Worm (Caenorhabditis elegans): ENCODE data around the gene clec-31.

clec-31 gene

DNA sequence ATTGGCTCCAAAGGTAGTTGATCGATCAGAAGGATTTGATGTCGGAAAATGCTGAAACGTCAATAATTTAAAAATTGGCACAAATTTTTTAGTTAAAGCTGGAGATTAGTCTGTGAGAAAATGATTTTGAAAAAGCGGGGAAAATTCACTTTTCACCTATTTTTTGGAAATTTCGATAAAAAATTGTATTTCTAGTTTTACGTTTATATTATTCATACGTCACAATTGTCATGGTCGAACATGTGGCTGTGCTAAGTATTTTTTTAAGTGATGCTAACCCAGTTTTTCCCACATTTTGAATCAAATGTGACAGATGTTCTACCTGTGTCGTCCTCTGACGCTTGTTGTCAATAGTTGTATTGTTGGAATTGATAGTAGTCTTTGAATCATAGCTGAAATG is 21.7 kb upstream of the clec-31 start:
- no peak for TF ChIP-seq lin-13 (GFP tag; optimal IDR thresholded peaks at IDR 0.05)
- TF ChIP-seq elt-3 (tag; optimal IDR thresholded peaks at IDR 0.05) = no peak
- TF ChIP-seq zag-1 (tag; optimal IDR thresholded peaks at IDR 0.05) = no peak
- TF ChIP-seq ceh-16 (tag; optimal IDR thresholded peaks at IDR 0.05) = no peak
- no peak for TF ChIP-seq ama-1 (optimal IDR thresholded peaks at IDR 0.05)
- no peak for TF ChIP-seq nhr-129 (tag; optimal IDR thresholded peaks at IDR 0.05)
- TF ChIP-seq sem-4 (tag; optimal IDR thresholded peaks at IDR 0.05) = no peak
- no peak for TF ChIP-seq unc-39 (tag; optimal IDR thresholded peaks at IDR 0.05)
- TF ChIP-seq crh-2 (tag; optimal IDR thresholded peaks at IDR 0.05) = no peak
- TF ChIP-seq lsy-2 (tag; optimal IDR thresholded peaks at IDR 0.05) = no peak
- TF ChIP-seq unc-55 (GFP tag; optimal IDR thresholded peaks at IDR 0.05) = no peak
- TF ChIP-seq nhr-11 (tag; optimal IDR thresholded peaks at IDR 0.05) = no peak

DNA sequence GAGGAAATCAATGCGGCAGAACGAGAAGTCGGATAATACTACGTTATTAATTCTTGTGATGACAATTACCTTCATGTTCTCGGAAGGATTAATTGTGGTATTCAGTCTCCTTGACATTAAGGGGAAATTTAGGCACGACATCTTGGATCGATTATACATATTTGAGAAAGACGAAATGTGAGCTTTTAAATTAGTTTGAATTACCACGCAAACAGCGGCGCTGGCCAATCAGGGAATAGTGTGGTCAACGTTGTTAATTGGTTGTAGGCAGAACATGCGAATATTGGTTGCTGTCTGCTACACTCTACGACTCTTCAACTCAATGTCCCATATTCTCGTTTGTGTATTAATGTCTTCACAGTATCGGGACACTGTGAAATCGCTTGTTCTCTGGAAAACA is 17.1 kb upstream of the clec-31 start, which contains the start of gene F49A5.10:
Gene F49A5.10, plus strand, starts transcription at position 301 of the 400 bp plus-strand sequence.
- TF ChIP-seq nhr-25 (tag; optimal IDR thresholded peaks at IDR 0.05) (no peak), nhr-6 (tag; optimal IDR thresholded peaks at IDR 0.05) (no peak), nhr-237 (tag; optimal IDR thresholded peaks at IDR 0.05) (no peak), nhr-21 (tag; optimal IDR thresholded peaks at IDR 0.05) (no peak), F13H6.1 (tag; optimal IDR thresholded peaks at IDR 0.05) (no peak), mdl-1 (tag; optimal IDR thresholded peaks at IDR 0.05) (no peak), skn-1 (tag; optimal IDR thresholded peaks at IDR 0.05) (no peak), gmeb-1 (tag; optimal IDR thresholded peaks at IDR 0.05) (no peak)

DNA sequence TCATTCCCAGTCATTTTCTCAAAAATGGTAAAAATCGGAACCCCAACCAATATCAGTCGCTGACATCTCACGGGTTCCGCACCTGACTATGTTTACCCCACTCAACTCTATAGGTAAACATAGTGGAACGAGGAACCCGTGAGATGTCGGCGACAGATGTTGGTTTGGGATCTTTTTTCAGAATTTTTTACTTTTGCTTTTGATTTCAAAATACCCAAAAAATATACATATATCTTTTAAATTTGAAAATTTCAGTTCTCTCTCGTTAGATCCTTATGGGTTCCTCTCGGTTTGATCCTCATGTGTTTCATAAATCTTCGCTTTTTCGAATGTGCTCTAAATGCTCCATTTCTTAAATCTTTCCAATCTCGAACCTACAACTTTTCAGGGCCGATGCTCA is 15.8 kb upstream of the clec-31 start, which contains the start of gene srw-23:
Gene srw-23, plus strand, starts transcription at position 301 of the 400 bp plus-strand sequence.
- TF ChIP-seq nhr-6 (tag; optimal IDR thresholded peaks at IDR 0.05) (no peak), unc-62 (GFP tag; optimal IDR thresholded peaks at IDR 0.05) (no peak), nhr-23 (tag; optimal IDR thresholded peaks at IDR 0.05) (no peak), nhr-11 (tag; optimal IDR thresholded peaks at IDR 0.05) (no peak), ztf-4 (tag; optimal IDR thresholded peaks at IDR 0.05) (no peak), lin-13 (GFP tag; optimal IDR thresholded peaks at IDR 0.05) (no peak)

DNA sequence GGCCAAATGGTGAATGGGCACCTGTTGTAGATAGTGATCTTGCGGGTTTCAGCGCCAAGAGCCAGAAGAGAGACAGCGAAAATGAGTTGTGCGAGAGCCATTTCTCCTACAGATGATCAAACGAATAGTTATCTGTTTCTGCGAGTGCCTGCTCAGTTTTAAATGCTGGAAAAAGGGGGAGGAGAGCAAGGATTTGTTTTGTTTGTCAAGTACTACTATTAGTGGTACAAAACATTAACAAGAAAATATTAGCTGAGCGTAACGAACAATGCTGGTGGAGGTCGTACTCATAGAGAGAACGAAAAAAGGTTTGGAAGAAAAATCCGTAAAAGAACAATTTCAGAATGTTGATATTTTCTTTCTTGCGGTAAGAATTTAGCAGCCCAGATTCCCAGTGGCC is 13.5 kb upstream of the clec-31 start, which contains the start of gene thn-4:
Gene thn-4, minus strand, starts transcription at position 101 of the 400 bp plus-strand sequence.
- TF ChIP-seq mdl-1 (tag; optimal IDR thresholded peaks at IDR 0.05) = no peak
- TF ChIP-seq nhr-21 (tag; optimal IDR thresholded peaks at IDR 0.05) = no peak
- TF ChIP-seq lsy-2 (tag; optimal IDR thresholded peaks at IDR 0.05) = no peak
- TF ChIP-seq ztf-1 (GFP tag; conservative IDR thresholded peaks at IDR 0.05) = no peak
- no peak for TF ChIP-seq Y55F3AM.14 (GFP tag; optimal IDR thresholded peaks at IDR 0.05)
- no peak for TF ChIP-seq F13H6.1 (tag; optimal IDR thresholded peaks at IDR 0.05)
- TF ChIP-seq unc-39 (tag; optimal IDR thresholded peaks at IDR 0.05) = no peak
- TF ChIP-seq ceh-82 (tag; optimal IDR thresholded peaks at IDR 0.05) = no peak

DNA sequence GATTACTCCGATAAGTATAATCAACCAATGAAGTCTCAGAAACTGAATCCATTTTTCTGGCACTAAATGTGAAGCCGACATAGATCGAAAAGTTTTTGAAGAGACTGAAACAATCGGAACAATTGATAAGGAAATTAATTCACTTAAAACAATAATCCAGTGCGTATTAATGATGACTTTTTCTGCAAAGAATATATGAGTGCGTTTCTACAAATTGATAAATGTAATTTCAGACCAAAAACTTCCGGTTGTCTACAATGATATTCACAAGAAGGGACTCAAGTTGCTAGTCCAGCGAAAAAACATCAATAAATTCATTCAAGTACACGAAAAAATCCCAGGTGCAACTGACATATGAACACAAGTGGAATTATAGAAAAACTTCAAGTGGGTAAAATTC is 11.9 kb upstream of the clec-31 start, which contains the start of gene clec-33:
Gene clec-33, minus strand, starts transcription at position 101 of the 400 bp plus-strand sequence.
- TF ChIP-seq nhr-10 (tag; optimal IDR thresholded peaks at IDR 0.05) (no peak), sma-3 (GFP tag; optimal IDR thresholded peaks at IDR 0.05) (no peak), nhr-129 (tag; optimal IDR thresholded peaks at IDR 0.05) (no peak), ZK546.5 (tag; optimal IDR thresholded peaks at IDR 0.05) (no peak), R02D3.7 (tag; optimal IDR thresholded peaks at IDR 0.05) (no peak), C34F6.9 (tag; optimal IDR thresholded peaks at IDR 0.05) (no peak)

DNA sequence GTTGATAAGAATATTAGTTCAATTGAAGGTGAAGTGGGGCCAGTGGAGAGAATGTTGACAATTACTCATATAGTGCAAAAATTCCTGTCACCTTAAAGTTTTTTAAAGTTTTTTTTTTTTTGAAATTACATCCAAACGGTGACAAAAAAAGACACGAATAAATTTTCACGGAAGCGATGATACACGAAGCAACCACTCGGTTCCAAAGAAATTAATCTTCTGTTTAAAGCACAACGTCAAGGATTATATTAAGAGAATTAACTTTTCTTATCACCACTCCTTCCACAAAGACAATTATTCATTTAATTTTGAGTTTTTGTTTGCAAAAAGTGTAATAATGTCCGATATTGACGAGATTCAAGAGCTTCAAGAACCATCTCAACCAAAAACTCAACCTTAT is 7.5 kb upstream of the clec-31 start, which contains the start of gene clec-28:
Gene clec-28, plus strand, starts transcription at position 301 of the 400 bp plus-strand sequence.
- TF ChIP-seq mab-5 (tag; optimal IDR thresholded peaks at IDR 0.05) (no peak), peb-1 (tag; optimal IDR thresholded peaks at IDR 0.05) (no peak), nhr-77 (tag; optimal IDR thresholded peaks at IDR 0.05) (no peak), nhr-12 (tag; optimal IDR thresholded peaks at IDR 0.05) (no peak), ztf-1 (GFP tag; conservative IDR thresholded peaks at IDR 0.05) (no peak)

Data from whole organism, L2 larva.